Fruit fly (Drosophila melanogaster) whole organism, prepupa: ENCODE data around the gene C901.

Experiments
- CG11762 ChIP-seq: fragments of 200-800 bp; sonication (Bioruptor generic); optimal IDR thresholded peaks from 3 replicates; lab custom pipeline; 2016; ENCODE audit warnings: missing biosample characterization, missing genetic modification characterization; ENCODE audit not compliant: insufficient read depth
- CG11902 ChIP-seq: fragments of 200-800 bp; sonication (Bioruptor generic); optimal IDR thresholded peaks from 3 replicates; lab custom pipeline; 2016; ENCODE audit warnings: missing biosample characterization, missing genetic modification characterization
- CG15336 ChIP-seq: fragments of 200-800 bp; sonication (Bioruptor generic); IDR thresholded peaks from 2 replicates; pipeline ENCODE4 v1.3.6; 2022; ENCODE audit warnings: missing biosample characterization, missing genetic modification characterization
- CG16779 ChIP-seq: fragments of 200-800 bp; sonication (Bioruptor generic); optimal IDR thresholded peaks from 3 replicates; lab custom pipeline; 2017; ENCODE audit warnings: missing biosample characterization, mild to moderate bottlenecking, missing genetic modification characterization
- CG32006 ChIP-seq: fragments of 200-800 bp; sonication (Bioruptor generic); optimal IDR thresholded peaks from 3 replicates; lab custom pipeline; 2017; ENCODE audit warnings: missing biosample characterization, mild to moderate bottlenecking, missing genetic modification characterization
- CG3919 ChIP-seq: fragments of 200-800 bp; sonication (Bioruptor generic); optimal IDR thresholded peaks from 3 replicates; lab custom pipeline; 2016; ENCODE audit warnings: missing biosample characterization, missing genetic modification characterization
- CG6808 ChIP-seq: fragments of 200-800 bp; sonication (Bioruptor generic); optimal IDR thresholded peaks from 3 replicates; lab custom pipeline; 2017; ENCODE audit warnings: missing biosample characterization, missing genetic modification characterization, mild to moderate bottlenecking, moderate library complexity, missing genetic modification reagents
- Eip93F ChIP-seq: fragments of 200-800 bp; sonication (Bioruptor generic); optimal IDR thresholded peaks from 2 replicates; lab custom pipeline; 2016; ENCODE audit warnings: missing biosample characterization, mild to moderate bottlenecking, missing genetic modification characterization
- Ets96B ChIP-seq: fragments of 200-800 bp; optimal IDR thresholded peaks from 2 replicates; lab custom pipeline; 2019; ENCODE audit warnings: missing biosample characterization, mild to moderate bottlenecking, missing genetic modification characterization, moderate library complexity
- Gug ChIP-seq: fragments of 200-800 bp; sonication (Bioruptor generic); IDR thresholded peaks from 2 replicates; pipeline ENCODE4 v1.3.6; 2022; ENCODE audit warnings: missing biosample characterization, missing genetic modification characterization
- OdsH ChIP-seq: fragments of 200-800 bp; sonication (Bioruptor generic); optimal IDR thresholded peaks from 3 replicates; lab custom pipeline; 2016; ENCODE audit warnings: missing biosample characterization, missing genetic modification characterization
- Sox102F ChIP-seq: fragments of 200-800 bp; sonication (Bioruptor generic); optimal IDR thresholded peaks from 2 replicates; lab custom pipeline; 2016; ENCODE audit warnings: missing biosample characterization, mild to moderate bottlenecking, missing genetic modification characterization
- fd59A ChIP-seq: fragments of 200-800 bp; sonication (Bioruptor generic); optimal IDR thresholded peaks from 2 replicates; lab custom pipeline; 2017; ENCODE audit warnings: missing biosample characterization, mild to moderate bottlenecking, missing genetic modification characterization, missing genetic modification reagents

DNA sequence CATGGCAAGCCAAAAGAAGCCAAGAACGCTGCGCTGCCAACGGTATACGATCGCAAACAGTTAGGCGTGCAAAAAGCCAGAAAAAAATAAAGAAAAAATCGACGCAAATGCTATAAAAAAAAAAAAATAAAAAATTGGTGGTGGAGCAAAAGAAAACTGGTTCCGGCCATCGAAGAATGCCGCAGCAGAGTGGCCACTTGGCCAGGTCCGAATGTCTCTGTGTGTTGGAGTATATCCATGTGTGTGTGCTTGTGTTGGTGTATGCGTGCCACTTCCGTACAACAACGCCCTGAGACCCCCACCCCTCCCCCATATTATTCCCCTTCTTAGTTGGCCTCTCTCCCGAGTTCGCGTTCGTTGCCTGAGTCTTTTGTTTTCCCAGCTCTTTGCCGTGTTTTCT lies 34.6 kb downstream of the C901 start:
- peak; percentile 0 for TF ChIP-seq Sox102F (GFP tag; lab: Kevin White, UChicago)
- TF ChIP-seq CG32006 (GFP tag; lab: Kevin White, UChicago) = no peak
- TF ChIP-seq CG11762 = no peak
- no peak; the same call in 1 of the 2 replicates for TF ChIP-seq CG15336
- TF ChIP-seq CG6808 (GFP tag; lab: Kevin White, UChicago) = peak; percentile 62
- TF ChIP-seq CG11902 (GFP tag; lab: Kevin White, UChicago) = no peak
- TF ChIP-seq CG3919 (GFP tag; lab: Kevin White, UChicago) = no peak
- TF ChIP-seq OdsH (GFP tag; lab: Kevin White, UChicago) = no peak
- no peak for TF ChIP-seq fd59A (GFP tag; lab: Kevin White, UChicago)
- no peak for TF ChIP-seq Eip93F
- no peak for TF ChIP-seq Ets96B
- TF ChIP-seq CG16779 (tag; lab: Kevin White, UChicago) = peak; percentile 41
- no peak for TF ChIP-seq Gug
